Worm (Caenorhabditis elegans): Measurements from ENCODE around the gene srh-215.

srh-215 gene

DNA sequence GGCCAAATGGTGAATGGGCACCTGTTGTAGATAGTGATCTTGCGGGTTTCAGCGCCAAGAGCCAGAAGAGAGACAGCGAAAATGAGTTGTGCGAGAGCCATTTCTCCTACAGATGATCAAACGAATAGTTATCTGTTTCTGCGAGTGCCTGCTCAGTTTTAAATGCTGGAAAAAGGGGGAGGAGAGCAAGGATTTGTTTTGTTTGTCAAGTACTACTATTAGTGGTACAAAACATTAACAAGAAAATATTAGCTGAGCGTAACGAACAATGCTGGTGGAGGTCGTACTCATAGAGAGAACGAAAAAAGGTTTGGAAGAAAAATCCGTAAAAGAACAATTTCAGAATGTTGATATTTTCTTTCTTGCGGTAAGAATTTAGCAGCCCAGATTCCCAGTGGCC, 39.6 kb upstream of the srh-215 start, which contains the start of gene thn-4:
thn-4 (minus strand) TSS at position 101 of the 400 bp plus-strand sequence.
- TF ChIP-seq ztf-4 (tag; optimal IDR thresholded peaks at IDR 0.05) (no peak), nhr-12 (tag; optimal IDR thresholded peaks at IDR 0.05) (no peak), F13H6.1 (tag; optimal IDR thresholded peaks at IDR 0.05) (no peak)

ce11 chrV:16869740-16870139, 37.9 kb upstream of the srh-215 start, which contains the start of gene clec-33:
Gene clec-33 (minus strand): TSS chrV:16869840.
- TF ChIP-seq C34F6.9 (tag; optimal IDR thresholded peaks at IDR 0.05), result no peak
- TF ChIP-seq unc-62 (GFP tag; optimal IDR thresholded peaks at IDR 0.05), result no peak
- TF ChIP-seq elt-3 (tag; optimal IDR thresholded peaks at IDR 0.05), result no peak

ce11 chrV:16865404-16865803, 33.6 kb upstream of the srh-215 start, which contains the start of gene clec-28:
Gene clec-28 (plus strand): TSS chrV:16865704.
- TF ChIP-seq mdl-1 (tag; optimal IDR thresholded peaks at IDR 0.05) (no peak), ceh-82 (tag; optimal IDR thresholded peaks at IDR 0.05) (no peak), sma-3 (GFP tag; optimal IDR thresholded peaks at IDR 0.05) (no peak), egl-27 (tag; optimal IDR thresholded peaks at IDR 0.05) (no peak), blmp-1 (tag; optimal IDR thresholded peaks at IDR 0.05; ENCODE audit: insufficient read depth) (no peak), R02D3.7 (tag; optimal IDR thresholded peaks at IDR 0.05) (no peak), ceh-16 (tag; optimal IDR thresholded peaks at IDR 0.05) (no peak), ztf-1 (GFP tag; conservative IDR thresholded peaks at IDR 0.05) (no peak), F13H6.1 (tag; optimal IDR thresholded peaks at IDR 0.05) (no peak), ama-1 (optimal IDR thresholded peaks at IDR 0.05) (no peak), lin-11 (tag; optimal IDR thresholded peaks at IDR 0.05) (no peak), nhr-6 (tag; optimal IDR thresholded peaks at IDR 0.05) (no peak), sma-9 (GFP tag; optimal IDR thresholded peaks at IDR 0.05) (no peak), sma-9 (tag; optimal IDR thresholded peaks at IDR 0.05) (no peak), Y55F3AM.14 (GFP tag; optimal IDR thresholded peaks at IDR 0.05) (no peak), lin-39 (tag; optimal IDR thresholded peaks at IDR 0.05) (no peak), ztf-4 (tag; optimal IDR thresholded peaks at IDR 0.05) (no peak)

DNA sequence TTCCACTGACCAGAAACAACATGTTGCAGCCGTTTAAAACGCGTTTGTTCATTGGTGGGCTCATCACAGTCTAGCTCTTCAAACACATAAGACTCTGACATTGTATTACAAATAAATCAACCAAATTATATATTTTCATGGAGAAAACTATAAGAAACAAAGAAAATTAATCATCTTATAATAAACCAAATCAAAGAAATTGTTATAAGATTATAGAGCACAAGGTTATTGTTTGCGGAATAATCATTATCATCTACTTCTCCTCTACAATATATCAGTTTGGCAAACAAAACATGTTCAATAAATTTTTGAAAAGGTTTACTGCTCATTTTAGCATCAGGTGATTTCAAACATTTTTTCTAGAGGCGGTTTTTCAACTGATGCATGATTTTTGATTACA, 29.9 kb upstream of the srh-215 start, which contains the start of the genes clec-32 and clec-24:
clec-32 (minus strand) TSS at position 101 of the 400 bp plus-strand sequence.
clec-24 (plus strand) TSS at position 294 of the 400 bp plus-strand sequence.
- TF ChIP-seq mdl-1 (tag; optimal IDR thresholded peaks at IDR 0.05) (no peak), unc-39 (tag; optimal IDR thresholded peaks at IDR 0.05) (no peak), ztf-4 (tag; optimal IDR thresholded peaks at IDR 0.05) (no peak), alr-1 (tag; optimal IDR thresholded peaks at IDR 0.05) (no peak), lin-11 (tag; optimal IDR thresholded peaks at IDR 0.05) (no peak), sem-4 (tag; optimal IDR thresholded peaks at IDR 0.05) (no peak), nhr-21 (tag; optimal IDR thresholded peaks at IDR 0.05) (no peak), nhr-6 (tag; optimal IDR thresholded peaks at IDR 0.05) (no peak), ZK546.5 (tag; optimal IDR thresholded peaks at IDR 0.05) (no peak), nhr-12 (tag; optimal IDR thresholded peaks at IDR 0.05) (no peak), gmeb-1 (tag; optimal IDR thresholded peaks at IDR 0.05) (no peak), R02D3.7 (tag; optimal IDR thresholded peaks at IDR 0.05) (no peak), nhr-77 (tag; optimal IDR thresholded peaks at IDR 0.05) (no peak), ztf-1 (GFP tag; conservative IDR thresholded peaks at IDR 0.05) (no peak), lin-39 (tag; optimal IDR thresholded peaks at IDR 0.05) (no peak), nhr-11 (tag; optimal IDR thresholded peaks at IDR 0.05) (no peak), ztf-11 (tag; optimal IDR thresholded peaks at IDR 0.05) (no peak), mab-5 (tag; optimal IDR thresholded peaks at IDR 0.05) (no peak), snpc-4 (tag; optimal IDR thresholded peaks at IDR 0.05) (no peak), lsy-2 (tag; optimal IDR thresholded peaks at IDR 0.05) (no peak)

ce11 chrV:16857977-16858479, 26.2 kb upstream of the srh-215 start, which contains the start of the genes clec-31 and clec-22:
Gene clec-31 (minus strand): TSS chrV:16858077.
Gene clec-22 (plus strand): TSS chrV:16858429.
- TF ChIP-seq Y55F3AM.14 (GFP tag; optimal IDR thresholded peaks at IDR 0.05) (no peak), snpc-4 (tag; optimal IDR thresholded peaks at IDR 0.05) (no peak), lin-11 (tag; optimal IDR thresholded peaks at IDR 0.05) (no peak), alr-1 (tag; optimal IDR thresholded peaks at IDR 0.05) (no peak), lin-13 (GFP tag; optimal IDR thresholded peaks at IDR 0.05) (no peak), fos-1 (tag; optimal IDR thresholded peaks at IDR 0.05) (no peak), ztf-4 (tag; optimal IDR thresholded peaks at IDR 0.05) (no peak), unc-39 (tag; optimal IDR thresholded peaks at IDR 0.05) (no peak), ztf-11 (tag; optimal IDR thresholded peaks at IDR 0.05) (no peak)

Data from whole organism, L2 larva.